Worm (Caenorhabditis elegans): ENCODE data around the gene eif-2A.

Gene eif-2A

DNA sequence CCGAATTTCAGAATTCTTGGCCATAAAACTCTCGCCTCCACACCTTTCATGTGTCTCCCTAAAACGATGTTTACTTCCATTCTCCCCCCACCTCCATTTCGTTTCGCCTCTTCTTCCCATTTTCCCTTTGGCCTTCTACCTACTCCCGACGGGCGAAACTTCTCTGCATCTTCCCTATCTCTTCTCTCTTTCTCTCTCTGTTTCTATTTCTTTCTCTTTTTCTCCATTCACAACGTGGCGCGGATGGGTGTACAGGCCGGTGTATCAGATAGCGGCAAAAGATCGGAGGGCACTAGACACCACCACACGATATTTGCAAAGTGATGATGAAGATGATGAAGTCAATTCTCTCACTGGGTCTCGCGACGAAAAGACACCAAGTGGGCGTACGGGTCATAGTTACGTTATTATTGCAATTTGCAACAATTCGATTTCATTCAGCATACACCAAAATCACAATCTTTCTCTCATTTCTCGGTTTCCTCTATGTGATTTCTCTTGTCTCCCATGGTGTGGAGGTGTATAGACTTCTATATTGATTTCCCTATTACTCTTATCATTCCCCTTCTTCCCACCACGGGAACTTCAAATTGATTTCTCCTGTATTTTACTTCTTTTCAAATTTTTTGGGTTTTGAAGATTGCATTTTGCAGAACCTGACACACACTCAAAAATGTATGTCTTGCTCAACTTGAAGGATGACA lies 31.8 kb upstream of the eif-2A start, which contains the start of gene ztf-27:
Gene ztf-27 (plus strand): TSS at position 654 of the 704 bp plus-strand sequence.
- TF ChIP-seq cebp-1 (GFP tag; IDR thresholded peaks at IDR 0.05): no peak
- peak; percentile 25 for TF ChIP-seq cebp-1 (tag; optimal IDR thresholded peaks at IDR 0.05)
- no peak for TF ChIP-seq C17E4.6 (GFP tag; IDR thresholded peaks at IDR 0.05)
- no peak for TF ChIP-seq nhr-90 (tag; optimal IDR thresholded peaks at IDR 0.05)
- no peak for TF ChIP-seq ZK185.1 (tag; optimal IDR thresholded peaks at IDR 0.05; ENCODE audit: poor library complexity, severe bottlenecking)
- TF ChIP-seq lag-1 (GFP tag; IDR thresholded peaks at IDR 0.05): no peak
- TF ChIP-seq nhr-80 (tag; optimal IDR thresholded peaks at IDR 0.05): peak; percentile 32
- no peak for TF ChIP-seq chd-7 (tag; optimal IDR thresholded peaks at IDR 0.05)
- no peak for TF ChIP-seq gei-17 (GFP tag; optimal IDR thresholded peaks at IDR 0.05)
- no peak for TF ChIP-seq bed-1 (GFP tag; IDR thresholded peaks at IDR 0.05)
- no peak for TF ChIP-seq egl-44 (GFP tag; IDR thresholded peaks at IDR 0.05)
- TF ChIP-seq zfh-2 (GFP tag; conservative IDR thresholded peaks at IDR 0.05): peak; percentile 54; the same call in 1 of the 2 replicates

DNA sequence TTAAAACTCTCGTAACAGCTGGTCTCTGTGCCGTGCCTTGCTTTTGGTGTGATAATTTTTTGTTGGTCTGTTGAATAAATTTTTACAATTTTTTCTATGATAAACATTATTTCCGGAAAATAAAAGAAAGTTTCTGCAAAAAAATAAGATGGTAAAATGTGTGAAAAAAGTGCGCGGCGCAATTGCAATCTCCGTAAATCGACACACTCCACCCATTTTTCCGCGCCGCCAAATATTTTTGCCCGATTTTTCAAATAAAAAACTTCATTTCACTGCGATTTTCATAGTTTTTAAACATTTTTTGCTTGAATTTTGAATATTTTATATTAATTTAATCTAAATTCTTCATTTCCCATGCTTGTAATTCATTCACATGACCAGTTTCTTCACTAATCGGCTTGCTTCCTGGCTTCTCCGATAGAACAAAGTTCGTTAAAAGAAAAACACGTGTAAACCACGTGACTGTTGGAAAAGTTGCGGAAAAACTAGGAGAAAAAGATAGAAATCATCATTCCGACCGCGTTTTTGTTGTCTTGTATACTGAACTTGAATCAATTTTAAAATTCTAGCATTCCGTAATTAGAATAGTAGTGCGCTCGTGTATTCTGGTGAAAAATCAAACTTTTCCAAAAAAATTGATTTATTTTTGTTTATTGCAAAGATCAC lies 28.4 kb upstream of the eif-2A start:
- TF ChIP-seq snpc-4 (GFP tag; optimal IDR thresholded peaks at IDR 0.05) (no peak), snpc-4 (tag; optimal IDR thresholded peaks at IDR 0.05) (peak in 3 of 4 experiments; percentile 30 to 49 (median 43)), ccch-3 (GFP tag; optimal IDR thresholded peaks at IDR 0.05) (no peak), snpc-1.3 (tag; optimal IDR thresholded peaks at IDR 0.05; ENCODE audit: insufficient read depth) (peak; percentile 78), mel-28 (tag; optimal IDR thresholded peaks at IDR 0.05; ENCODE audit: borderline replicate concordance) (no peak), K11D2.4 (GFP tag; IDR thresholded peaks at IDR 0.05) (no peak), F23B12.7 (tag; optimal IDR thresholded peaks at IDR 0.05; ENCODE audit: insufficient read depth) (peak; percentile 65), T07F8.4 (tag; optimal IDR thresholded peaks at IDR 0.05) (no peak), B0261.1 (tag; optimal IDR thresholded peaks at IDR 0.05) (no peak), mes-4 (tag; optimal IDR thresholded peaks at IDR 0.05) (no peak), Y56A3A.18 (GFP tag; IDR thresholded peaks at IDR 0.05) (no peak), ama-1 (optimal IDR thresholded peaks at IDR 0.05) (peak; percentile 44), ama-1 (GFP tag; optimal IDR thresholded peaks at IDR 0.05) (peak in 1 of 2 experiments; percentile 16), somi-1 (GFP tag; optimal IDR thresholded peaks at IDR 0.05) (no peak), B0019.2 (GFP tag; conservative IDR thresholded peaks at IDR 0.05) (peak; percentile 72), F10E7.11 (tag; optimal IDR thresholded peaks at IDR 0.05) (no peak), K12H6.12 (tag; optimal IDR thresholded peaks at IDR 0.05) (peak; percentile 32), dox-1 (GFP tag; IDR thresholded peaks at IDR 0.05) (peak; percentile 79), F37B4.10 (GFP tag; IDR thresholded peaks at IDR 0.05) (no peak), lin-54 (GFP tag; optimal IDR thresholded peaks at IDR 0.05) (peak; percentile 62), attf-6 (GFP tag; IDR thresholded peaks at IDR 0.05) (no peak), hmg-1.2 (GFP tag; IDR thresholded peaks at IDR 0.05) (peak; percentile 43), rec-8 (tag; optimal IDR thresholded peaks at IDR 0.05) (no peak), rpc-1 (optimal IDR thresholded peaks at IDR 0.05) (peak; percentile 33), rpc-1 (tag; optimal IDR thresholded peaks at IDR 0.05) (no peak), him-1 (tag; optimal IDR thresholded peaks at IDR 0.05) (no peak), F49E8.2 (tag; optimal IDR thresholded peaks at IDR 0.05; ENCODE audit: insufficient read depth) (peak; percentile 28), ztf-3 (GFP tag; optimal IDR thresholded peaks at IDR 0.05) (no peak), lsl-1 (GFP tag; optimal IDR thresholded peaks at IDR 0.05) (peak; percentile 57), madf-3 (GFP tag; IDR thresholded peaks at IDR 0.05) (no peak), hrde-1 (tag; optimal IDR thresholded peaks at IDR 0.05; ENCODE audit: borderline replicate concordance) (no peak), athp-1 (tag; optimal IDR thresholded peaks at IDR 0.05) (peak; percentile 67), F33H1.4 (GFP tag; IDR thresholded peaks at IDR 0.05) (peak; percentile 51), snpc-3.4 (tag; optimal IDR thresholded peaks at IDR 0.05) (peak; percentile 36)
